Worm (Caenorhabditis elegans) whole organism, L4 larva: ENCODE measurements around the gene F58A6.2.
A peak's percentile ranks its signal among the peaks of the same experiment; 100 is the strongest.

Experiments
- D1046.2 ChIP-seq: fragments of 200-800 bp; sonication (Bioruptor generic); IDR thresholded peaks from 2 replicates; pipeline ENCODE4 v1.3.6; 2022; ENCODE audit warnings: missing genetic modification characterization, missing compliant biosample characterization
- F26F4.8 ChIP-seq: fragments of 200-800 bp; sonication (Bioruptor generic); conservative IDR thresholded peaks from 2 replicates; pipeline ENCODE4 v1.3.6; 2022; ENCODE audit warnings: missing genetic modification characterization, missing compliant biosample characterization
- F37D6.2 ChIP-seq: sonication (generic microtip); optimal IDR thresholded peaks from 2 replicates; lab custom pipeline; 2016; ENCODE audit warnings: mild to moderate bottlenecking, missing genetic modification characterization, missing compliant biosample characterization
- T26A8.4 ChIP-seq: fragments of 200-800 bp; sonication (Bioruptor generic); IDR thresholded peaks from 2 replicates; pipeline ENCODE4 v1.3.6; 2022; ENCODE audit warnings: missing genetic modification characterization, missing compliant biosample characterization
- Y48G9A.11 ChIP-seq: fragments of 200-800 bp; sonication (Bioruptor generic); IDR thresholded peaks from 2 replicates; pipeline ENCODE4 v1.3.6; 2022; ENCODE audit warnings: missing genetic modification reagents, missing genetic modification characterization, missing compliant biosample characterization
- Y75B8A.6 ChIP-seq: fragments of 200-800 bp; sonication (Bioruptor generic); IDR thresholded peaks from 2 replicates; pipeline ENCODE4 v1.3.6; 2022; ENCODE audit warnings: missing genetic modification reagents, missing genetic modification characterization, missing compliant biosample characterization
- aha-1 ChIP-seq: fragments of 150-350 bp; peaks from one replicate; lab custom pipeline; 2014; ENCODE audit warnings: missing biosample characterization, missing genetic modification characterization
- arid-1 ChIP-seq: fragments of 200-800 bp; sonication (Bioruptor generic); conservative IDR thresholded peaks from 2 replicates; pipeline ENCODE4 v1.3.6; 2022; ENCODE audit warnings: missing genetic modification reagents, missing genetic modification characterization, missing compliant biosample characterization
- attf-4 ChIP-seq: sonication (generic microtip); optimal IDR thresholded peaks from 3 replicates; lab custom pipeline; 2017; ENCODE audit warnings: missing biosample characterization, missing genetic modification characterization
- ceh-20 ChIP-seq: fragments of 200-800 bp; sonication (Bioruptor generic); IDR thresholded peaks from 2 replicates; pipeline ENCODE4 v1.3.6; 2022; ENCODE audit warnings: missing genetic modification reagents, missing genetic modification characterization, missing compliant biosample characterization
- ces-1 ChIP-seq: fragments of 150-350 bp; sonication (generic microtip); optimal IDR thresholded peaks from 4 replicates; lab custom pipeline; 2014; ENCODE audit warnings: missing biosample characterization, missing genetic modification reagents, missing genetic modification characterization
- ctbp-1 ChIP-seq: fragments of 200-800 bp; sonication (Bioruptor generic); IDR thresholded peaks from 2 replicates; pipeline ENCODE4 v1.3.6; 2022; ENCODE audit warnings: missing genetic modification reagents, missing genetic modification characterization, missing compliant biosample characterization
- daf-16 ChIP-seq, 3 experiments: sonication (generic microtip); optimal IDR thresholded peaks; 2 replicates each; lab custom pipeline; 2016 to 2017; ENCODE audit warnings: missing genetic modification characterization in 3 of 3, missing genetic modification reagents in 3 of 3, mild to moderate bottlenecking in 2 of 3, missing compliant biosample characterization in 2 of 3, missing biosample characterization in 1 of 3, moderate library complexity in 1 of 3
- daf-19 ChIP-seq: fragments of 200-800 bp; sonication (Bioruptor generic); conservative IDR thresholded peaks from 2 replicates; pipeline ENCODE4 v1.3.6; 2022; ENCODE audit warnings: missing genetic modification characterization, missing compliant biosample characterization
- dmd-6 ChIP-seq: fragments of 200-800 bp; sonication (Bioruptor generic); IDR thresholded peaks from 2 replicates; pipeline ENCODE4 v1.3.6; 2022; ENCODE audit warnings: missing genetic modification reagents, missing genetic modification characterization, missing compliant biosample characterization
- dmd-9 ChIP-seq: fragments of 200-800 bp; sonication (Bioruptor generic); IDR thresholded peaks from 2 replicates; pipeline ENCODE4 v1.3.6; 2022; ENCODE audit warnings: missing genetic modification reagents, missing genetic modification characterization, missing compliant biosample characterization
- dpl-1 ChIP-seq: fragments of 150-350 bp; optimal IDR thresholded peaks from 2 replicates; lab custom pipeline; 2014; ENCODE audit warnings: missing biosample characterization, missing genetic modification reagents, missing genetic modification characterization
- dve-1 ChIP-seq: sonication (generic microtip); optimal IDR thresholded peaks from 2 replicates; lab custom pipeline; 2017; ENCODE audit warnings: antibody characterized with exemption, mild to moderate bottlenecking, missing genetic modification characterization, missing compliant biosample characterization; ENCODE audit not compliant: insufficient read depth
- fkh-10 ChIP-seq: fragments of 150-350 bp; optimal IDR thresholded peaks from 2 replicates; lab custom pipeline; 2014; ENCODE audit warnings: missing biosample characterization, missing genetic modification reagents, missing genetic modification characterization
- fos-1 ChIP-seq: fragments of 150-350 bp; optimal IDR thresholded peaks from 2 replicates; lab custom pipeline; 2014; ENCODE audit warnings: missing biosample characterization, missing genetic modification characterization
- hif-1 ChIP-seq, 2 experiments: sonication (generic microtip); optimal IDR thresholded peaks; 2 replicates each; lab custom pipeline; 2016 to 2017; ENCODE audit warnings: missing compliant biosample characterization in 2 of 2, missing genetic modification characterization in 2 of 2, missing genetic modification reagents in 2 of 2, missing genotype in 2 of 2, mild to moderate bottlenecking in 1 of 2
- hlh-11 ChIP-seq: fragments of 200-800 bp; sonication (Bioruptor generic); optimal IDR thresholded peaks from 2 replicates; lab custom pipeline; 2018; ENCODE audit warnings: mild to moderate bottlenecking, missing genetic modification characterization, missing compliant biosample characterization
- hlh-30 ChIP-seq: sonication (generic microtip); optimal IDR thresholded peaks from 2 replicates; lab custom pipeline; 2017; ENCODE audit warnings: antibody characterized with exemption, mild to moderate bottlenecking, missing genetic modification characterization, missing compliant biosample characterization; ENCODE audit not compliant: insufficient read depth
- hmg-1.1 ChIP-seq: fragments of 200-800 bp; sonication (Bioruptor generic); IDR thresholded peaks from 2 replicates; pipeline ENCODE4 v1.3.6; 2022; ENCODE audit warnings: missing genetic modification reagents, missing genetic modification characterization, missing compliant biosample characterization
- lin-13 ChIP-seq: fragments of 150-350 bp; optimal IDR thresholded peaks from 2 replicates; lab custom pipeline; 2014; ENCODE audit warnings: missing biosample characterization, missing genetic modification reagents, missing genetic modification characterization
- lin-39 ChIP-seq: fragments of 150-350 bp; optimal IDR thresholded peaks from 2 replicates; lab custom pipeline; 2014; ENCODE audit warnings: missing biosample characterization, missing genetic modification reagents, missing genetic modification characterization
- lsy-2 ChIP-seq, 2 experiments: fragments of 150-350 bp in 1 of 2; sonication (generic microtip) in 1 of 2; optimal IDR thresholded peaks; 2 replicates each; lab custom pipeline; 2014 to 2017; ENCODE audit warnings: missing biosample characterization in 2 of 2, missing genetic modification characterization in 2 of 2
- madf-5 ChIP-seq, 2 experiments: fragments of 200-800 bp; sonication (Bioruptor generic); IDR thresholded peaks; 2 replicates each; pipeline ENCODE4 v1.3.6; 2022; ENCODE audit warnings: missing compliant biosample characterization in 2 of 2, missing genetic modification characterization in 2 of 2
- mep-1 ChIP-seq: fragments of 150-350 bp; sonication (generic microtip); optimal IDR thresholded peaks from 3 replicates; lab custom pipeline; 2014; ENCODE audit warnings: missing biosample characterization, missing genetic modification characterization
- mxl-3 ChIP-seq: fragments of 200-800 bp; sonication (Bioruptor generic); optimal IDR thresholded peaks from 2 replicates; lab custom pipeline; 2018; ENCODE audit warnings: mild to moderate bottlenecking, missing genetic modification characterization, missing compliant biosample characterization
- nhr-102 ChIP-seq: sonication (generic microtip); optimal IDR thresholded peaks from 2 replicates; lab custom pipeline; 2016; ENCODE audit warnings: mild to moderate bottlenecking, missing genetic modification characterization, moderate library complexity, missing compliant biosample characterization
- nhr-11 ChIP-seq: fragments of 150-350 bp; optimal IDR thresholded peaks from 2 replicates; lab custom pipeline; 2014; ENCODE audit warnings: missing biosample characterization, missing genetic modification characterization
- nhr-237 ChIP-seq: sonication (generic microtip); optimal IDR thresholded peaks from 2 replicates; lab custom pipeline; 2017; ENCODE audit warnings: missing biosample characterization, missing genetic modification characterization
- nhr-28 ChIP-seq: fragments of 150-350 bp; optimal IDR thresholded peaks from 2 replicates; lab custom pipeline; 2014; ENCODE audit warnings: missing biosample characterization, missing genetic modification characterization
- nhr-41 ChIP-seq: fragments of 200-800 bp; sonication (Bioruptor generic); IDR thresholded peaks from 2 replicates; pipeline ENCODE4 v1.3.6; 2022; ENCODE audit warnings: missing genetic modification reagents, missing genetic modification characterization, missing compliant biosample characterization
- nhr-6 ChIP-seq: fragments of 150-350 bp; optimal IDR thresholded peaks from 2 replicates; lab custom pipeline; 2014; ENCODE audit warnings: missing biosample characterization, missing genetic modification characterization
- nhr-76 ChIP-seq: fragments of 150-350 bp; optimal IDR thresholded peaks from 2 replicates; lab custom pipeline; 2014; ENCODE audit warnings: missing biosample characterization, missing genetic modification characterization
- pha-4 ChIP-seq, 2 experiments: fragments of 150-350 bp in 1 of 2; fragments of 200-800 bp in 1 of 2; sonication (Bioruptor generic) in 1 of 2; IDR thresholded peaks in 1 of 2; optimal IDR thresholded peaks in 1 of 2; 2 replicates each; pipeline versions ENCODE4 v1.3.6 to Lab custom; 2014 to 2022; ENCODE audit warnings: missing genetic modification characterization in 2 of 2, missing genetic modification reagents in 2 of 2, missing biosample characterization in 1 of 2, missing compliant biosample characterization in 1 of 2
- php-3 ChIP-seq: fragments of 200-800 bp; sonication (Bioruptor generic); IDR thresholded peaks from 2 replicates; pipeline ENCODE4 v1.3.6; 2022; ENCODE audit warnings: missing genetic modification reagents, missing genetic modification characterization, missing compliant biosample characterization
- pqm-1 ChIP-seq: sonication (generic microtip); optimal IDR thresholded peaks from 2 replicates; lab custom pipeline; 2017; ENCODE audit warnings: missing biosample characterization, missing genetic modification characterization
- tra-1 ChIP-seq: fragments of 200-800 bp; sonication (Bioruptor generic); IDR thresholded peaks from 2 replicates; pipeline ENCODE4 v1.3.6; 2022; ENCODE audit warnings: missing genetic modification reagents, missing genetic modification characterization, missing compliant biosample characterization
- unc-130 ChIP-seq: sonication (generic microtip); optimal IDR thresholded peaks from 2 replicates; lab custom pipeline; 2016; ENCODE audit warnings: missing genetic modification reagents, missing genetic modification characterization, missing compliant biosample characterization
- unc-62 ChIP-seq, 3 experiments: fragments of 150-350 bp in 1 of 3; sonication (generic microtip); optimal IDR thresholded peaks in 2 of 3; peaks in 1 of 3; 1 replicate in 1 of 3; 2 replicates in 2 of 3; lab custom pipeline; 2014 to 2017; ENCODE audit warnings: missing biosample characterization in 3 of 3, missing genetic modification characterization in 3 of 3, missing genetic modification reagents in 3 of 3, missing genotype in 1 of 3
- vab-7 ChIP-seq: fragments of 200-800 bp; sonication (Bioruptor generic); IDR thresholded peaks from 2 replicates; pipeline ENCODE4 v1.3.6; 2022; ENCODE audit warnings: missing genetic modification reagents, missing genetic modification characterization, missing compliant biosample characterization
- zfp-2 ChIP-seq: sonication (generic microtip); optimal IDR thresholded peaks from 2 replicates; lab custom pipeline; 2016; ENCODE audit warnings: mild to moderate bottlenecking, missing genetic modification characterization, missing compliant biosample characterization
- zfp-3 ChIP-seq: fragments of 200-800 bp; sonication (Bioruptor generic); conservative IDR thresholded peaks from 2 replicates; pipeline ENCODE4 v1.3.6; 2022; ENCODE audit warnings: missing genetic modification reagents, missing genetic modification characterization, missing compliant biosample characterization
- ztf-7 ChIP-seq: fragments of 150-350 bp; optimal IDR thresholded peaks from 2 replicates; lab custom pipeline; 2014; ENCODE audit warnings: missing biosample characterization, missing genetic modification characterization

The F58A6.2 gene

DNA sequence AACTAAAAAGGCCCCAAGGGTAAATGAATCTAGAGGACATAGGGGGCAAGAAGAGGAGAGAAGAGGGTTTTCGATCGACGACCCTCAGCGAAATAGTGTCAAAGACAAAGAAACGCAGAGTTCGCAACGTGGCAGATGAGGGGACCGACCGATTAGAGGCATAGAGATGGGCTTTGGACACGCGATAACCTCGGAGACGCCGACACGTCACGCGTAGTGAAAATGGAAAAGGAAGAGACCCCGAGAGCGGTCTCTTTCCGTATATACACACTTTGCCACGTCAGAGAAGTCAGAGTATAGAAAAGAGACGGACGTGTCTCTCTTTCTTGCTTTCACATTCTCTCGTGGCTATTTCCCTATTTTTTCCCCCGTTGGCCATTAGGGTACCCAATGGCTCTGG is 45.0 kb downstream of the F58A6.2 start (continued):
- TF ChIP-seq hlh-30 (tag; lab: Kevin White, UChicago), result peak; percentile 94
- TF ChIP-seq fkh-10 (GFP tag; lab: Kevin White, UChicago), result peak; percentile 55
- TF ChIP-seq hmg-1.1 (GFP tag; lab: Robert Waterston, UW), result peak; percentile 85
- 0 out of 2 replicates have a peak, but pooled peaks have one; percentile 4 for TF ChIP-seq D1046.2
- TF ChIP-seq nhr-41, result no peak
- peak; percentile 56 for TF ChIP-seq dve-1
- peak; percentile 19 for TF ChIP-seq zfp-2 (tag; lab: Kevin White, UChicago)
- TF ChIP-seq mxl-3 (GFP tag; lab: Kevin White, UChicago), result peak; percentile 89
- TF ChIP-seq nhr-11 (tag; lab: Kevin White, UChicago), result peak; percentile 75
- TF ChIP-seq zfp-3 (GFP tag; lab: Robert Waterston, UW), result 0 out of 2 replicates have a peak, but pooled peaks have one; percentile 47
- peak; percentile 60 for TF ChIP-seq ces-1 (GFP tag; lab: Kevin White, UChicago)
- peak; percentile 45 for TF ChIP-seq tra-1 (GFP tag; lab: Robert Waterston, UW)
- no peak for TF ChIP-seq unc-130
- TF ChIP-seq aha-1 (tag; lab: Kevin White, UChicago), result peak; percentile 98
- TF ChIP-seq F37D6.2 (tag; lab: Kevin White, UChicago), result peak; percentile 75
- no peak for TF ChIP-seq F26F4.8 (GFP tag; lab: Robert Waterston, UW)
- peak; percentile 31 for TF ChIP-seq dpl-1 (GFP tag; lab: Kevin White, UChicago)
- TF ChIP-seq mep-1 (tag; lab: Kevin White, UChicago), result peak; percentile 78
- no peak for TF ChIP-seq arid-1 (GFP tag; lab: Robert Waterston, UW)
- TF ChIP-seq nhr-237, result no peak
- no peak for TF ChIP-seq fos-1 (tag; lab: Kevin White, UChicago)
- TF ChIP-seq pha-4 (GFP tag; IDR thresholded peaks at IDR 0.05; lab: Robert Waterston, UW), result no peak
- no peak for TF ChIP-seq pha-4 (tag; optimal IDR thresholded peaks at IDR 0.05; lab: Kevin White, UChicago)
- peak; percentile 56 for TF ChIP-seq vab-7
- TF ChIP-seq lin-13, result peak; percentile 21
- TF ChIP-seq lsy-2 (tag; optimal IDR thresholded peaks at IDR 0.05; lab: Kevin White, UChicago), result peak; percentile 39 to 73
- peak; percentile 85 for TF ChIP-seq hlh-11 (tag; lab: Kevin White, UChicago)
- peak in 1 of 2 experiments; percentile 48 for TF ChIP-seq unc-62 (GFP tag; optimal IDR thresholded peaks at IDR 0.05 in 1 of 2; lab: Kevin White, UChicago)
- no peak for TF ChIP-seq unc-62 (tag; optimal IDR thresholded peaks at IDR 0.05; lab: Kevin White, UChicago)
- peak; percentile 64 for TF ChIP-seq dmd-6 (GFP tag; lab: Robert Waterston, UW)
- no peak for TF ChIP-seq daf-19
- TF ChIP-seq ctbp-1, result peak; percentile 88
- no peak for TF ChIP-seq nhr-6 (tag; lab: Kevin White, UChicago)
- peak; percentile 67; the same call in 1 of the 2 replicates for TF ChIP-seq ceh-20 (GFP tag; lab: Robert Waterston, UW)
- no peak for TF ChIP-seq Y48G9A.11 (GFP tag; lab: Robert Waterston, UW)
- TF ChIP-seq daf-16 (GFP tag; optimal IDR thresholded peaks at IDR 0.05; lab: Kevin White, UChicago), result no peak
- peak; percentile 1 for TF ChIP-seq daf-16 (tag; optimal IDR thresholded peaks at IDR 0.05; lab: Kevin White, UChicago)

DNA sequence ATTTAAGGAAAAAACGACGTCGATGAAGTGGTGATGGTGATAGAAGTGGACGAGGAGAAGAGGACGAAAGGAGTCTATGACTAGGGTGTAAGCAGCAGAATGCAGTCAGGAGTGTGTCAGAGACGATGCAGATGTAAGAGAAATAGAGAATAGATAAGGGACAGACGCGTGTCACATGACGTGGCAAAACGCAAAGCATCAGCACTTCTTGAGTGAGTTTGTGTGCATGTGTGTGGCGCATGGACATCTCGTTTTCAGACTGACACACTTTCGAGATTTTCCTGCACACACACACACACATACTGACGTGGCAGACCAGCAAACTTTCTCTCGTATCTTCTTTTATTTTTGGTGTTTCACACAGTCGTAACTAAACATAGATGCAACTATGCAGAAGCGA is 45.9 kb downstream of the F58A6.2 start:
- TF ChIP-seq fkh-10 (GFP tag; lab: Kevin White, UChicago) (no peak), D1046.2 (no peak), T26A8.4 (GFP tag; lab: Robert Waterston, UW) (peak; percentile 63), attf-4 (tag; lab: Kevin White, UChicago) (no peak), dmd-9 (GFP tag; lab: Robert Waterston, UW) (no peak), madf-5 (GFP tag; IDR thresholded peaks at IDR 0.05; lab: Robert Waterston, UW) (no peak), nhr-102 (tag; lab: Kevin White, UChicago) (peak; percentile 68), nhr-41 (no peak), unc-62 (GFP tag; optimal IDR thresholded peaks at IDR 0.05 in 1 of 2; lab: Kevin White, UChicago) (peak in 1 of 2 experiments; percentile 67), unc-62 (tag; optimal IDR thresholded peaks at IDR 0.05; lab: Kevin White, UChicago) (no peak), lin-39 (no peak), mep-1 (tag; lab: Kevin White, UChicago) (peak; percentile 65), unc-130 (no peak), nhr-6 (tag; lab: Kevin White, UChicago) (peak; percentile 42), nhr-76 (tag; lab: Kevin White, UChicago) (no peak), ztf-7 (tag; lab: Kevin White, UChicago) (peak; percentile 5), php-3 (GFP tag; lab: Robert Waterston, UW) (peak; percentile 27; the same call in 1 of the 2 replicates), hif-1 (tag; optimal IDR thresholded peaks at IDR 0.05; lab: Kevin White, UChicago) (peak in 1 of 2 experiments; percentile 65), pqm-1 (peak; percentile 57), pha-4 (GFP tag; IDR thresholded peaks at IDR 0.05; lab: Robert Waterston, UW) (no peak), pha-4 (tag; optimal IDR thresholded peaks at IDR 0.05; lab: Kevin White, UChicago) (no peak), zfp-2 (tag; lab: Kevin White, UChicago) (no peak), Y75B8A.6 (GFP tag; lab: Robert Waterston, UW) (no peak), dpl-1 (GFP tag; lab: Kevin White, UChicago) (no peak), nhr-28 (tag; lab: Kevin White, UChicago) (peak; percentile 81), F37D6.2 (tag; lab: Kevin White, UChicago) (peak; percentile 2)
